Worm (Caenorhabditis elegans) whole organism, young adult: Measurements from ENCODE around the gene best-12.

Experiments used
- C17E4.6 ChIP-seq: fragments of 200-800 bp; sonication (Bioruptor generic); IDR thresholded peaks from 2 replicates; pipeline ENCODE4 v1.3.6; 2022; ENCODE audit warnings: missing genetic modification reagents, missing genetic modification characterization, missing compliant biosample characterization
- ceh-79 ChIP-seq: sonication (generic microtip); optimal IDR thresholded peaks from 2 replicates; lab custom pipeline; 2017; ENCODE audit warnings: mild to moderate bottlenecking, missing genetic modification characterization, missing compliant biosample characterization
- efl-1 ChIP-seq: fragments of 150-350 bp; optimal IDR thresholded peaks from 2 replicates; lab custom pipeline; 2014; ENCODE audit warnings: missing biosample characterization, missing genetic modification reagents, missing genetic modification characterization
- egl-18 ChIP-seq: fragments of 200-800 bp; sonication (Bioruptor generic); IDR thresholded peaks from 2 replicates; pipeline ENCODE4 v1.3.6; 2022; ENCODE audit warnings: missing genetic modification reagents, missing genetic modification characterization, missing compliant biosample characterization
- fkh-3 ChIP-seq: sonication (generic microtip); optimal IDR thresholded peaks from 2 replicates; lab custom pipeline; 2016; ENCODE audit warnings: mild to moderate bottlenecking, missing genetic modification characterization, missing compliant biosample characterization
- hsf-1 ChIP-seq: fragments of 200-800 bp; sonication (Bioruptor generic); IDR thresholded peaks from 2 replicates; pipeline ENCODE4 v1.3.6; 2022; ENCODE audit warnings: missing genetic modification reagents, missing genetic modification characterization, missing compliant biosample characterization
- mcd-1 ChIP-seq: fragments of 200-800 bp; sonication (Bioruptor generic); IDR thresholded peaks from 2 replicates; pipeline ENCODE4 v1.3.6; 2022; ENCODE audit warnings: missing genetic modification reagents, missing genetic modification characterization, missing compliant biosample characterization
- mxl-1 ChIP-seq: sonication (generic microtip); optimal IDR thresholded peaks from 2 replicates; lab custom pipeline; 2016; ENCODE audit warnings: missing genetic modification characterization, missing compliant biosample characterization
- nfya-1 ChIP-seq: sonication (generic microtip); optimal IDR thresholded peaks from 2 replicates; lab custom pipeline; 2017; ENCODE audit warnings: antibody characterized with exemption, missing compliant biosample characterization, missing genetic modification characterization, borderline replicate concordance; ENCODE audit not compliant: insufficient read depth
- pha-4 ChIP-seq: fragments of 150-350 bp; sonication (generic microtip); optimal IDR thresholded peaks from 2 replicates; lab custom pipeline; 2014; ENCODE audit warnings: missing biosample characterization, missing genetic modification reagents, missing genetic modification characterization
- repo-1 ChIP-seq: sonication (generic microtip); optimal IDR thresholded peaks from 2 replicates; lab custom pipeline; 2017; ENCODE audit warnings: mild to moderate bottlenecking, missing genetic modification characterization, missing compliant biosample characterization
- unc-62 ChIP-seq: fragments of 150-350 bp; optimal IDR thresholded peaks from 2 replicates; lab custom pipeline; 2014; ENCODE audit warnings: missing biosample characterization, missing genetic modification reagents, missing genetic modification characterization

DNA sequence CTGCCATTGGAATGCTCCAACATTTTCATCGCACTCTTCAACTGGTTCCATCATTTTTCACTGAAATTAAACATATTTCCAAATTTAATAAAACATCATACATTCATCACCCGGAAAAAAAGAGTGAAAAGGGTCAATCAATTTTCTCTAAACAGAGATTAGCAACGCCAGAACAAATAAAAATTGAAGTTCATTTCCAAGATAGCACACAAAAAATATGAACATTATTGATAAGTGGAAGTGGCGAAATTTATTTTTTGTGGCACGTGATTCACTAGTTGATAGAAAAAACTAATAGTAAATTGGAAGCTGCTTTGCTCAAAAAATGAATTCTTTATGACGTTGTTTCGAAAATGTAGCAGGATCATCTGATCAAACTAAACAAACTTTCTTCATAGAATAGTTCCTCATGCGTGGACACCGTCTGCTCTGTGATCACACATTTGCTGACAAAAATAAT is 26.0 kb downstream of the best-12 start, which contains the start of the genes F14H3.12 and srj-29:
- TF ChIP-seq nfya-1 (tag; lab: Kevin White, UChicago), result no peak
- TF ChIP-seq pha-4 (tag; lab: Kevin White, UChicago), result no peak
- no peak for TF ChIP-seq efl-1 (GFP tag; lab: Kevin White, UChicago)
- no peak for TF ChIP-seq hsf-1 (GFP tag; lab: Robert Waterston, UW)
- TF ChIP-seq ceh-79 (tag; lab: Kevin White, UChicago), result no peak
- TF ChIP-seq C17E4.6 (GFP tag; lab: Robert Waterston, UW), result no peak
- TF ChIP-seq fkh-3 (tag; lab: Kevin White, UChicago), result no peak
- TF ChIP-seq egl-18 (GFP tag; lab: Robert Waterston, UW), result no peak
- no peak for TF ChIP-seq mxl-1 (tag; lab: Kevin White, UChicago)
- TF ChIP-seq repo-1 (tag; lab: Kevin White, UChicago), result no peak
- no peak for TF ChIP-seq unc-62 (GFP tag; lab: Kevin White, UChicago)
- no peak for TF ChIP-seq mcd-1
